Fruit fly (Drosophila melanogaster) whole organism, embryonic: Measurements from ENCODE around the gene ovm.

Experiments
- Abd-B ChIP-seq: fragments of 200-800 bp; sonication (Bioruptor generic); optimal IDR thresholded peaks from 2 replicates; lab custom pipeline; 2018; ENCODE audit warnings: missing biosample characterization, mild to moderate bottlenecking, missing genetic modification characterization, moderate library complexity
- Atf-2 ChIP-seq: fragments of 200-800 bp; sonication (Bioruptor generic); optimal IDR thresholded peaks from 2 replicates; lab custom pipeline; 2016; ENCODE audit warnings: missing biosample characterization, missing genetic modification characterization
- Bgb ChIP-seq: fragments of 200-800 bp; sonication (Bioruptor generic); IDR thresholded peaks from 2 replicates; pipeline ENCODE4 v1.3.6; 2022; ENCODE audit warnings: missing biosample characterization, missing genetic modification characterization; ENCODE audit not compliant: partially characterized antibody
- CG10462 ChIP-seq: fragments of 200-800 bp; sonication (Bioruptor generic); optimal IDR thresholded peaks from 2 replicates; lab custom pipeline; 2016; ENCODE audit warnings: missing biosample characterization, missing genetic modification characterization
- CG11085 ChIP-seq: fragments of 200-800 bp; sonication (Bioruptor generic); IDR thresholded peaks from 2 replicates; pipeline ENCODE4 v1.3.6; 2022; ENCODE audit warnings: missing biosample characterization, missing genetic modification characterization
- CG12155 ChIP-seq: fragments of 200-800 bp; sonication (Bioruptor generic); optimal IDR thresholded peaks from 3 replicates; lab custom pipeline; 2016; ENCODE audit warnings: missing biosample characterization, missing genetic modification characterization
- CG14441 ChIP-seq: fragments of 200-800 bp; sonication (Bioruptor generic); IDR thresholded peaks from 2 replicates; pipeline ENCODE4 v1.3.6; 2022; ENCODE audit warnings: missing biosample characterization, missing genetic modification characterization
- CG14965 ChIP-seq: fragments of 200-800 bp; sonication (Bioruptor generic); optimal IDR thresholded peaks from 2 replicates; lab custom pipeline; 2016; ENCODE audit warnings: missing biosample characterization, missing genetic modification characterization, borderline replicate concordance
- CG17612 ChIP-seq: fragments of 200-800 bp; sonication (Bioruptor generic); IDR thresholded peaks from 2 replicates; pipeline ENCODE4 v1.3.6; 2022; ENCODE audit warnings: missing biosample characterization, missing genetic modification characterization
- CG18476 ChIP-seq: fragments of 200-800 bp; sonication (Bioruptor generic); optimal IDR thresholded peaks from 2 replicates; lab custom pipeline; 2016; ENCODE audit warnings: missing biosample characterization, mild to moderate bottlenecking, missing genetic modification characterization
- CG2202 ChIP-seq: fragments of 200-800 bp; sonication (Bioruptor generic); optimal IDR thresholded peaks from 2 replicates; lab custom pipeline; 2018; ENCODE audit warnings: missing biosample characterization, mild to moderate bottlenecking, missing genetic modification characterization
- CG2678 ChIP-seq: fragments of 200-800 bp; sonication (Bioruptor generic); optimal IDR thresholded peaks from 3 replicates; lab custom pipeline; 2019; ENCODE audit warnings: missing biosample characterization, mild to moderate bottlenecking, missing genetic modification characterization, moderate library complexity
- CG31441 ChIP-seq: fragments of 200-800 bp; sonication (Bioruptor generic); IDR thresholded peaks from 2 replicates; pipeline ENCODE4 v1.3.6; 2022; ENCODE audit warnings: missing biosample characterization, missing genetic modification characterization
- CG34224 ChIP-seq: fragments of 200-800 bp; sonication (Bioruptor generic); IDR thresholded peaks from 3 replicates; pipeline ENCODE4 v1.3.6; 2022; ENCODE audit warnings: missing biosample characterization, missing genetic modification characterization; ENCODE audit not compliant: partially characterized antibody
- CG5180 ChIP-seq: fragments of 200-800 bp; sonication (Bioruptor generic); optimal IDR thresholded peaks from 3 replicates; lab custom pipeline; 2017; ENCODE audit warnings: missing biosample characterization, missing genetic modification characterization, mild to moderate bottlenecking, moderate library complexity, missing genetic modification reagents
- CG6175 ChIP-seq: fragments of 200-800 bp; sonication (Bioruptor generic); IDR thresholded peaks from 3 replicates; pipeline ENCODE4 v1.3.6; 2022; ENCODE audit warnings: missing biosample characterization, missing genetic modification characterization
- CG6272 ChIP-seq: fragments of 200-800 bp; sonication (Bioruptor generic); IDR thresholded peaks from 2 replicates; pipeline ENCODE4 v1.3.6; 2022; ENCODE audit warnings: missing biosample characterization, missing genetic modification characterization
- CG6683 ChIP-seq: fragments of 200-800 bp; sonication (Bioruptor generic); optimal IDR thresholded peaks from 2 replicates; lab custom pipeline; 2017; ENCODE audit warnings: missing biosample characterization, mild to moderate bottlenecking, missing genetic modification characterization, missing genetic modification reagents
- CG6813 ChIP-seq: fragments of 200-800 bp; sonication (Bioruptor generic); optimal IDR thresholded peaks from 2 replicates; lab custom pipeline; 2017; ENCODE audit warnings: missing biosample characterization, missing genetic modification characterization, mild to moderate bottlenecking, moderate library complexity, missing genetic modification reagents
- CG8765 ChIP-seq: fragments of 200-800 bp; sonication (Bioruptor generic); IDR thresholded peaks from 2 replicates; pipeline ENCODE4 v1.3.6; 2022; ENCODE audit warnings: missing biosample characterization, missing genetic modification characterization
- CG9609 ChIP-seq: fragments of 200-800 bp; sonication (Bioruptor generic); optimal IDR thresholded peaks from 3 replicates; lab custom pipeline; 2016; ENCODE audit warnings: missing biosample characterization, missing genetic modification characterization
- Doc3 ChIP-seq: fragments of 200-800 bp; sonication (Bioruptor generic); IDR thresholded peaks from 3 replicates; pipeline ENCODE4 v1.3.6; 2022; ENCODE audit warnings: missing biosample characterization, missing genetic modification characterization; ENCODE audit not compliant: partially characterized antibody
- Gsc ChIP-seq: fragments of 200-800 bp; sonication (Bioruptor generic); IDR thresholded peaks from 2 replicates; pipeline ENCODE4 v1.3.6; 2022; ENCODE audit warnings: missing biosample characterization, missing genetic modification characterization
- HmgD ChIP-seq: fragments of 200-800 bp; sonication (Bioruptor generic); optimal IDR thresholded peaks from 3 replicates; lab custom pipeline; 2016; ENCODE audit warnings: missing biosample characterization, missing genetic modification characterization
- Med ChIP-seq: fragments of 200-800 bp; sonication (Bioruptor generic); peaks from one replicate; lab custom pipeline; 2016; ENCODE audit warnings: missing biosample characterization, missing genetic modification characterization, mild to moderate bottlenecking, inconsistent platforms, moderate library complexity
- Nf-YA ChIP-seq: fragments of 200-800 bp; sonication (Bioruptor generic); IDR thresholded peaks from 2 replicates; pipeline ENCODE4 v1.3.6; 2022; ENCODE audit warnings: missing biosample characterization, missing genetic modification characterization
- Opbp ChIP-seq: fragments of 200-800 bp; sonication (Bioruptor generic); IDR thresholded peaks from 3 replicates; pipeline ENCODE4 v1.3.6; 2022; ENCODE audit warnings: missing biosample characterization, missing genetic modification characterization; ENCODE audit not compliant: partially characterized antibody
- Poxn ChIP-seq: fragments of 200-800 bp; sonication (Bioruptor generic); IDR thresholded peaks from 2 replicates; pipeline ENCODE4 v1.3.6; 2022; ENCODE audit warnings: missing biosample characterization, missing genetic modification characterization
- Ravus ChIP-seq: fragments of 200-800 bp; sonication (Bioruptor generic); IDR thresholded peaks from 2 replicates; pipeline ENCODE4 v1.3.6; 2022; ENCODE audit warnings: missing biosample characterization, missing genetic modification characterization
- Sry-δ ChIP-seq: fragments of 200-800 bp; sonication (Bioruptor generic); optimal IDR thresholded peaks from 2 replicates; lab custom pipeline; 2016; ENCODE audit warnings: missing biosample characterization, missing genetic modification characterization
- Ssrp ChIP-seq: fragments of 200-800 bp; sonication (Bioruptor generic); optimal IDR thresholded peaks from 2 replicates; lab custom pipeline; 2018; ENCODE audit warnings: missing biosample characterization, mild to moderate bottlenecking, missing genetic modification characterization, moderate library complexity
- abd-A ChIP-seq: fragments of 200-800 bp; sonication (Bioruptor generic); optimal IDR thresholded peaks from 3 replicates; lab custom pipeline; 2019; ENCODE audit warnings: missing biosample characterization, mild to moderate bottlenecking, missing genetic modification characterization, moderate library complexity
- ase ChIP-seq: fragments of 200-800 bp; sonication (Bioruptor generic); IDR thresholded peaks from 3 replicates; pipeline ENCODE4 v1.3.6; 2022; ENCODE audit warnings: missing biosample characterization, missing genetic modification characterization
- bigmax ChIP-seq: fragments of 200-800 bp; sonication (Bioruptor generic); optimal IDR thresholded peaks from 2 replicates; lab custom pipeline; 2018; ENCODE audit warnings: missing biosample characterization, mild to moderate bottlenecking, missing genetic modification characterization
- crc ChIP-seq: fragments of 200-800 bp; sonication (Bioruptor generic); optimal IDR thresholded peaks from 2 replicates; lab custom pipeline; 2016; ENCODE audit warnings: missing biosample characterization, missing genetic modification characterization
- crp ChIP-seq, 2 experiments: fragments of 200-800 bp; sonication (Bioruptor generic); optimal IDR thresholded peaks; 2 replicates in 1 of 2; 3 replicates in 1 of 2; lab custom pipeline; 2017; ENCODE audit warnings: missing biosample characterization in 2 of 2, missing genetic modification characterization in 2 of 2, mild to moderate bottlenecking in 1 of 2, moderate library complexity in 1 of 2
- danr ChIP-seq: fragments of 200-800 bp; sonication (Bioruptor generic); IDR thresholded peaks from 2 replicates; pipeline ENCODE4 v1.3.6; 2022; ENCODE audit warnings: missing biosample characterization, missing genetic modification characterization
- dysf ChIP-seq: fragments of 200-800 bp; sonication (Bioruptor generic); IDR thresholded peaks from 3 replicates; pipeline ENCODE4 v1.3.6; 2022; ENCODE audit warnings: missing biosample characterization, missing genetic modification characterization
- emc ChIP-seq: fragments of 200-800 bp; sonication (Bioruptor generic); optimal IDR thresholded peaks from 2 replicates; lab custom pipeline; 2016; ENCODE audit warnings: missing biosample characterization, missing genetic modification characterization
- ems ChIP-seq: fragments of 200-800 bp; sonication (Bioruptor generic); optimal IDR thresholded peaks from 3 replicates; lab custom pipeline; 2016; ENCODE audit warnings: missing biosample characterization, missing genetic modification characterization
- ewg ChIP-seq: fragments of 200-800 bp; sonication (Bioruptor generic); optimal IDR thresholded peaks from 3 replicates; lab custom pipeline; 2017; ENCODE audit warnings: mild to moderate bottlenecking, missing biosample characterization, missing genetic modification reagents, missing genetic modification characterization
- ftz-f1 ChIP-seq: fragments of 200-800 bp; sonication (Bioruptor generic); optimal IDR thresholded peaks from 2 replicates; lab custom pipeline; 2016; ENCODE audit warnings: missing biosample characterization, missing genetic modification characterization
- jing ChIP-seq: fragments of 200-800 bp; sonication (Bioruptor generic); optimal IDR thresholded peaks from 2 replicates; lab custom pipeline; 2018; ENCODE audit warnings: missing biosample characterization, mild to moderate bottlenecking, missing genetic modification characterization
- kni ChIP-seq: fragments of 200-800 bp; sonication (Bioruptor generic); optimal IDR thresholded peaks from 3 replicates; lab custom pipeline; 2017; ENCODE audit warnings: mild to moderate bottlenecking, missing biosample characterization, missing genetic modification reagents, missing genetic modification characterization
- pan ChIP-seq, 4 experiments: fragments of >200 bp in 3 of 4; fragments of 200-800 bp in 1 of 4; sonication (Bioruptor generic) in 1 of 4; optimal IDR thresholded peaks in 3 of 4; IDR thresholded peaks in 1 of 4; 2 replicates each; pipeline versions ENCODE4 v1.3.6 to Lab custom; 2017 to 2022; ENCODE audit warnings: missing biosample characterization in 2 of 4, missing genetic modification characterization in 2 of 4, mixed read lengths in 1 of 4
- ro ChIP-seq: fragments of 200-800 bp; sonication (Bioruptor generic); IDR thresholded peaks from 2 replicates; pipeline ENCODE4 v1.3.6; 2022; ENCODE audit warnings: missing biosample characterization, missing genetic modification characterization
- schlank ChIP-seq: fragments of 200-800 bp; sonication (Bioruptor generic); optimal IDR thresholded peaks from 2 replicates; lab custom pipeline; 2018; ENCODE audit warnings: missing biosample characterization, mild to moderate bottlenecking, missing genetic modification characterization
- scrt ChIP-seq: fragments of 200-800 bp; sonication (Bioruptor generic); optimal IDR thresholded peaks from 2 replicates; lab custom pipeline; 2018; ENCODE audit warnings: missing biosample characterization, mild to moderate bottlenecking, missing genetic modification characterization, moderate library complexity
- sens-2 ChIP-seq: fragments of 200-800 bp; sonication (Bioruptor generic); IDR thresholded peaks from 2 replicates; pipeline ENCODE4 v1.3.6; 2022; ENCODE audit warnings: missing biosample characterization, missing genetic modification characterization
- stc ChIP-seq: fragments of 200-800 bp; sonication (Bioruptor generic); IDR thresholded peaks from 2 replicates; pipeline ENCODE4 v1.3.6; 2022; ENCODE audit warnings: missing biosample characterization, missing genetic modification characterization
- trh ChIP-seq: fragments of 200-800 bp; sonication (Bioruptor generic); optimal IDR thresholded peaks from 2 replicates; lab custom pipeline; 2016; ENCODE audit warnings: missing biosample characterization, missing genetic modification characterization

The ovm gene

DNA sequence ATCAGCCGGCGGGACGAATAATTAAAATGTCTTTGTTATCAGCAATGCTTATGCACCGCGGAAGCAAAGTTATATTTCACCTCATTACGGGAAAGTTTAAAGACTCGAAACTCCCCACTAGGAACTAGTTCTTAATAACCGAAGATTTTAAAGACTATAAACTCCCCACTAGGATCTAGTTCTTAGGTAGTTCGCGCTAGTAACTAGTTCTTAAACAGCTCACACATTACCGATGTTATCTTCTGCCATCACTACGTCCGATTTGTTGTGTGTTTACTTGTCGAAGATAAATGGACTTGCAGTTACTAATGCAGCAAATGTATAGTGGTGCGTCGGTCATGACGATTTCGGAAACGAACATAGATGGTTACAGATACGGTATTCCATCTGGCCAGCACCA is 2.3 kb upstream of the ovm start, which contains the start of the genes CG31974 and CG11454 (continued):
- TF ChIP-seq CG17612 (GFP tag; lab: Robert Waterston, UW) (no peak), CG6175 (no peak), stc (GFP tag; lab: Robert Waterston, UW) (no peak; the same call in 1 of the 2 replicates), Opbp (GFP tag; lab: Robert Waterston, UW) (peak; percentile 83), schlank (tag; lab: Kevin White, UChicago) (no peak), emc (no peak), CG8765 (GFP tag; lab: Robert Waterston, UW) (no peak), CG34224 (peak; percentile 94), Nf-YA (no peak), CG12155 (GFP tag; lab: Kevin White, UChicago) (no peak), Ravus (GFP tag; lab: Robert Waterston, UW) (no peak), CG14441 (GFP tag; lab: Robert Waterston, UW) (no peak), pan (optimal IDR thresholded peaks at IDR 0.05; lab: Kevin White, UChicago) (no peak), pan (GFP tag; optimal IDR thresholded peaks at IDR 0.05 in 1 of 2, IDR thresholded peaks at IDR 0.05 in 1 of 2) (no peak), Sry-δ (GFP tag; lab: Kevin White, UChicago) (peak; percentile 90), ase (no peak), Ssrp (tag; lab: Kevin White, UChicago) (no peak), abd-A (tag; lab: Kevin White, UChicago) (no peak), CG11085 (GFP tag; lab: Robert Waterston, UW) (no peak), ftz-f1 (GFP tag; lab: Kevin White, UChicago) (no peak), danr (no peak), CG6683 (GFP tag; lab: Kevin White, UChicago) (no peak), Poxn (GFP tag; lab: Robert Waterston, UW) (no peak), HmgD (GFP tag; lab: Kevin White, UChicago) (no peak), Gsc (GFP tag; lab: Robert Waterston, UW) (no peak), CG9609 (no peak), CG6272 (no peak), jing (GFP tag; lab: Kevin White, UChicago) (no peak), CG18476 (GFP tag; lab: Kevin White, UChicago) (no peak), CG31441 (GFP tag; lab: Robert Waterston, UW) (no peak), CG14965 (GFP tag; lab: Kevin White, UChicago) (no peak), Med (GFP tag; lab: Kevin White, UChicago) (peak; percentile 83), scrt (GFP tag; lab: Kevin White, UChicago) (no peak), CG5180 (peak; percentile 67), CG2202 (tag; lab: Kevin White, UChicago) (no peak), ems (GFP tag; lab: Kevin White, UChicago) (no peak), ro (GFP tag; lab: Robert Waterston, UW) (no peak), ewg (GFP tag; lab: Kevin White, UChicago) (no peak), dysf (GFP tag; lab: Robert Waterston, UW) (no peak), CG6813 (GFP tag; lab: Kevin White, UChicago) (no peak), Abd-B (GFP tag; lab: Kevin White, UChicago) (no peak), Doc3 (GFP tag; lab: Robert Waterston, UW) (peak; percentile 87), trh (GFP tag; lab: Kevin White, UChicago) (no peak), Bgb (peak; percentile 91), sens-2 (GFP tag; lab: Robert Waterston, UW) (no peak), Atf-2 (GFP tag; lab: Kevin White, UChicago) (no peak), CG10462 (GFP tag; lab: Kevin White, UChicago) (no peak), crp (GFP tag; optimal IDR thresholded peaks at IDR 0.05; lab: Kevin White, UChicago) (no peak), kni (GFP tag; lab: Kevin White, UChicago) (no peak), bigmax (peak; percentile 22), CG2678 (tag; lab: Kevin White, UChicago) (no peak), crc (GFP tag; lab: Kevin White, UChicago) (no peak)
